Worm (Caenorhabditis elegans) whole organism, late embryonic: ENCODE results near the gene pigs-1.

Experiments used
- ahr-1 ChIP-seq: sonication (generic microtip); optimal IDR thresholded peaks from 2 replicates; lab custom pipeline; 2016; ENCODE audit warnings: missing genetic modification characterization, missing compliant biosample characterization
- ama-1 ChIP-seq: fragments of 150-350 bp; optimal IDR thresholded peaks from 2 replicates; lab custom pipeline; 2014
- ceh-6 ChIP-seq: fragments of 200-800 bp; sonication (Bioruptor generic); optimal IDR thresholded peaks from 2 replicates; lab custom pipeline; 2018; ENCODE audit warnings: mild to moderate bottlenecking, missing genetic modification characterization, missing compliant biosample characterization
- che-1 ChIP-seq: sonication (generic microtip); optimal IDR thresholded peaks from 2 replicates; lab custom pipeline; 2016; ENCODE audit warnings: mild to moderate bottlenecking, missing genetic modification characterization, missing compliant biosample characterization
- fkh-10 ChIP-seq: fragments of 150-350 bp; optimal IDR thresholded peaks from 2 replicates; lab custom pipeline; 2014; ENCODE audit warnings: missing biosample characterization, missing genetic modification reagents, missing genetic modification characterization
- nfya-1 ChIP-seq: sonication (generic microtip); optimal IDR thresholded peaks from 2 replicates; lab custom pipeline; 2017; ENCODE audit warnings: missing genetic modification characterization, mild to moderate bottlenecking, missing compliant biosample characterization, antibody characterized with exemption, moderate library complexity
- pha-4 ChIP-seq: fragments of 150-350 bp; optimal IDR thresholded peaks from 2 replicates; lab custom pipeline; 2018; ENCODE audit warnings: missing biosample characterization, missing genetic modification reagents, missing genetic modification characterization
- ref-2 ChIP-seq: sonication (generic microtip); optimal IDR thresholded peaks from 2 replicates; lab custom pipeline; 2016; ENCODE audit warnings: missing genetic modification characterization, missing compliant biosample characterization
- rnt-1 ChIP-seq: sonication (generic microtip); optimal IDR thresholded peaks from 2 replicates; lab custom pipeline; 2016; ENCODE audit warnings: missing genetic modification characterization, missing compliant biosample characterization
- sox-4 ChIP-seq: sonication (generic microtip); optimal IDR thresholded peaks from 2 replicates; lab custom pipeline; 2017; ENCODE audit warnings: mild to moderate bottlenecking, missing genetic modification characterization, inconsistent platforms, missing compliant biosample characterization
- unc-55 ChIP-seq: sonication (generic microtip); optimal IDR thresholded peaks from 2 replicates; lab custom pipeline; 2017; ENCODE audit warnings: missing biosample characterization, missing genetic modification reagents, missing genetic modification characterization

ce11 chrIV:10150552-10151004 lies 1.7 kb upstream of the pigs-1 start, which contains the start of gene tsp-12:
- TF ChIP-seq sox-4 (no peak), unc-55 (GFP tag; lab: Kevin White, UChicago) (no peak), nfya-1 (no peak), ama-1 (lab: Kevin White, UChicago) (no peak), ref-2 (tag; lab: Kevin White, UChicago) (no peak), che-1 (tag; lab: Kevin White, UChicago) (no peak), ceh-6 (GFP tag; lab: Kevin White, UChicago) (no peak), pha-4 (no peak), rnt-1 (tag; lab: Kevin White, UChicago) (no peak), ahr-1 (tag; lab: Kevin White, UChicago) (no peak), fkh-10 (no peak)
